Worm (Caenorhabditis elegans) whole organism, early embryonic: Measurements from ENCODE around the gene F13H8.3.

ENCODE experiments used
- B0310.2 ChIP-seq: sonication (generic microtip); optimal IDR thresholded peaks from 2 replicates; lab custom pipeline; 2016; ENCODE audit warnings: mild to moderate bottlenecking, missing genetic modification characterization, missing compliant biosample characterization
- F13C5.2 ChIP-seq: sonication (generic microtip); optimal IDR thresholded peaks from 2 replicates; lab custom pipeline; 2017; ENCODE audit warnings: mild to moderate bottlenecking, missing genetic modification characterization, inconsistent platforms, missing compliant biosample characterization
- aly-1 ChIP-seq: sonication (generic microtip); optimal IDR thresholded peaks from 2 replicates; lab custom pipeline; 2016; ENCODE audit warnings: missing genetic modification characterization, missing compliant biosample characterization
- ama-1 ChIP-seq: fragments of 150-350 bp; optimal IDR thresholded peaks from 2 replicates; lab custom pipeline; 2014
- ceh-13 ChIP-seq: fragments of 200-800 bp; sonication (Bioruptor generic); optimal IDR thresholded peaks from 2 replicates; lab custom pipeline; 2018; ENCODE audit warnings: mild to moderate bottlenecking, missing genetic modification characterization, missing compliant biosample characterization
- ceh-36 ChIP-seq: sonication (generic microtip); optimal IDR thresholded peaks from 2 replicates; lab custom pipeline; 2016; ENCODE audit warnings: missing genetic modification characterization, inconsistent platforms, missing compliant biosample characterization
- ets-7 ChIP-seq: sonication (generic microtip); optimal IDR thresholded peaks from 2 replicates; lab custom pipeline; 2016; ENCODE audit warnings: missing genotype, missing genetic modification characterization, missing compliant biosample characterization
- flt-1 ChIP-seq: fragments of 200-800 bp; sonication (Bioruptor generic); IDR thresholded peaks from 2 replicates; pipeline ENCODE4 v1.3.6; 2022; ENCODE audit warnings: missing genetic modification characterization, missing compliant biosample characterization
- hmbx-1 ChIP-seq: sonication (generic microtip); optimal IDR thresholded peaks from 2 replicates; lab custom pipeline; 2016; ENCODE audit warnings: mild to moderate bottlenecking, missing genetic modification characterization, missing compliant biosample characterization
- hmg-4 ChIP-seq: fragments of 200-800 bp; sonication (Bioruptor generic); optimal IDR thresholded peaks from 2 replicates; lab custom pipeline; 2018; ENCODE audit warnings: mild to moderate bottlenecking, missing genetic modification characterization, missing compliant biosample characterization
- hnd-1 ChIP-seq: sonication (generic microtip); optimal IDR thresholded peaks from 2 replicates; lab custom pipeline; 2016; ENCODE audit warnings: missing genetic modification characterization, missing compliant biosample characterization
- pes-1 ChIP-seq: fragments of 200-800 bp; sonication (Bioruptor generic); IDR thresholded peaks from 2 replicates; pipeline ENCODE4 v1.3.6; 2022; ENCODE audit warnings: missing genetic modification reagents, missing genetic modification characterization, missing compliant biosample characterization
- scrt-1 ChIP-seq: fragments of 200-800 bp; sonication (Bioruptor generic); IDR thresholded peaks from 2 replicates; pipeline ENCODE4 v1.3.6; 2022; ENCODE audit warnings: missing genetic modification characterization, missing compliant biosample characterization
- sea-1 ChIP-seq: fragments of 200-800 bp; sonication (Bioruptor generic); conservative IDR thresholded peaks from 2 replicates; pipeline ENCODE4 v1.3.6; 2022; ENCODE audit warnings: missing genetic modification characterization, missing compliant biosample characterization
- tbx-11 ChIP-seq: fragments of 200-800 bp; sonication (Bioruptor generic); IDR thresholded peaks from 2 replicates; pipeline ENCODE4 v1.3.6; 2022; ENCODE audit warnings: missing genetic modification characterization, missing compliant biosample characterization
- tbx-37 ChIP-seq: fragments of 200-800 bp; sonication (Bioruptor generic); conservative IDR thresholded peaks from 2 replicates; pipeline ENCODE4 v1.3.6; 2022; ENCODE audit warnings: missing genetic modification reagents, missing genetic modification characterization, missing compliant biosample characterization
- tra-4 ChIP-seq: sonication (generic microtip); optimal IDR thresholded peaks from 2 replicates; lab custom pipeline; 2017; ENCODE audit warnings: missing genetic modification characterization, missing compliant biosample characterization

F13H8.3 gene

ce11 chrII:6263685-6264084 lies at the start of gene F13H8.3:
Gene F13H8.3 (plus strand): TSS chrII:6263985.
- TF ChIP-seq scrt-1 = no peak
- no peak for TF ChIP-seq flt-1 (GFP tag; lab: Robert Waterston, UW)
- no peak for TF ChIP-seq hmg-4 (GFP tag; lab: Kevin White, UChicago)
- TF ChIP-seq tra-4 (tag; lab: Kevin White, UChicago) = no peak
- TF ChIP-seq B0310.2 = no peak
- no peak for TF ChIP-seq hmbx-1 (tag; lab: Kevin White, UChicago)
- TF ChIP-seq ceh-13 = no peak
- no peak for TF ChIP-seq ama-1
- no peak for TF ChIP-seq sea-1 (GFP tag; lab: Robert Waterston, UW)

ce11 chrII:6219346-6219745 lies 44.4 kb upstream of the F13H8.3 start, which contains the start of gene mks-2:
Gene mks-2 (minus strand): TSS chrII:6219446.
- no peak for TF ChIP-seq ceh-13
- no peak for TF ChIP-seq tbx-11 (GFP tag; lab: Robert Waterston, UW)

ce11 chrII:6221470-6221869 lies 42.3 kb upstream of the F13H8.3 start:
- no peak for TF ChIP-seq tbx-37 (GFP tag; lab: Robert Waterston, UW)
- TF ChIP-seq ceh-36 = no peak
- no peak for TF ChIP-seq hnd-1 (tag; lab: Kevin White, UChicago)
- no peak for TF ChIP-seq ets-7 (tag; lab: Kevin White, UChicago)
- TF ChIP-seq scrt-1 = no peak
- no peak for TF ChIP-seq B0310.2

ce11 chrII:6222558-6222957 lies 41.2 kb upstream of the F13H8.3 start, which contains the start of gene C30B5.6:
Gene C30B5.6 (minus strand): TSS chrII:6222658.
- no peak for TF ChIP-seq aly-1 (tag; lab: Kevin White, UChicago)

- TF ChIP-seq aly-1 (tag; lab: Kevin White, UChicago) (no peak), flt-1 (GFP tag; lab: Robert Waterston, UW) (no peak), tra-4 (tag; lab: Kevin White, UChicago) (no peak), F13C5.2 (tag; lab: Kevin White, UChicago) (no peak), hmbx-1 (tag; lab: Kevin White, UChicago) (no peak), tbx-11 (GFP tag; lab: Robert Waterston, UW) (no peak), sea-1 (GFP tag; lab: Robert Waterston, UW) (no peak), ets-7 (tag; lab: Kevin White, UChicago) (no peak), B0310.2 (no peak), ceh-13 (no peak), pes-1 (GFP tag; lab: Robert Waterston, UW) (no peak), hmg-4 (GFP tag; lab: Kevin White, UChicago) (no peak), hnd-1 (tag; lab: Kevin White, UChicago) (no peak), scrt-1 (no peak)
Measured at ce11 chrII:6223755-6224154, 40.0 kb upstream of the F13H8.3 start.

ce11 chrII:6226995-6227394 lies 36.8 kb upstream of the F13H8.3 start, which contains the start of gene srsy-2:
Gene srsy-2 (minus strand): TSS chrII:6227095.
- TF ChIP-seq pes-1 (GFP tag; lab: Robert Waterston, UW) = no peak
- TF ChIP-seq hnd-1 (tag; lab: Kevin White, UChicago) = no peak
- no peak for TF ChIP-seq scrt-1
- no peak for TF ChIP-seq ama-1
- no peak for TF ChIP-seq ets-7 (tag; lab: Kevin White, UChicago)
- TF ChIP-seq tbx-37 (GFP tag; lab: Robert Waterston, UW) = no peak
- no peak for TF ChIP-seq sea-1 (GFP tag; lab: Robert Waterston, UW)
- no peak for TF ChIP-seq flt-1 (GFP tag; lab: Robert Waterston, UW)
- no peak for TF ChIP-seq F13C5.2 (tag; lab: Kevin White, UChicago)
- TF ChIP-seq tbx-11 (GFP tag; lab: Robert Waterston, UW) = no peak
- no peak for TF ChIP-seq B0310.2

ce11 chrII:6230116-6230515 lies 33.7 kb upstream of the F13H8.3 start:
- TF ChIP-seq F13C5.2 (tag; lab: Kevin White, UChicago) (no peak), scrt-1 (no peak), hnd-1 (tag; lab: Kevin White, UChicago) (no peak), ets-7 (tag; lab: Kevin White, UChicago) (no peak), ceh-13 (no peak), tbx-37 (GFP tag; lab: Robert Waterston, UW) (no peak), B0310.2 (no peak), ama-1 (no peak), pes-1 (GFP tag; lab: Robert Waterston, UW) (no peak), aly-1 (tag; lab: Kevin White, UChicago) (no peak), ceh-36 (no peak), hmbx-1 (tag; lab: Kevin White, UChicago) (no peak), tbx-11 (GFP tag; lab: Robert Waterston, UW) (no peak)

- TF ChIP-seq hnd-1 (tag; lab: Kevin White, UChicago) (no peak), sea-1 (GFP tag; lab: Robert Waterston, UW) (no peak), ceh-13 (no peak), ets-7 (tag; lab: Kevin White, UChicago) (no peak), scrt-1 (no peak), flt-1 (GFP tag; lab: Robert Waterston, UW) (no peak), hmbx-1 (tag; lab: Kevin White, UChicago) (no peak), tbx-37 (GFP tag; lab: Robert Waterston, UW) (no peak), ceh-36 (no peak)
Measured at ce11 chrII:6235432-6236092, 28.2 kb upstream of the F13H8.3 start, which contains the start of gene T24H7.9. Gene T24H7.9 (minus strand): TSS chrII:6235505.
